Worm (Caenorhabditis elegans): ENCODE measurements around the gene drd-5.
A peak's percentile ranks its signal among the peaks of the same experiment; 100 is the strongest.

The drd-5 gene

DNA sequence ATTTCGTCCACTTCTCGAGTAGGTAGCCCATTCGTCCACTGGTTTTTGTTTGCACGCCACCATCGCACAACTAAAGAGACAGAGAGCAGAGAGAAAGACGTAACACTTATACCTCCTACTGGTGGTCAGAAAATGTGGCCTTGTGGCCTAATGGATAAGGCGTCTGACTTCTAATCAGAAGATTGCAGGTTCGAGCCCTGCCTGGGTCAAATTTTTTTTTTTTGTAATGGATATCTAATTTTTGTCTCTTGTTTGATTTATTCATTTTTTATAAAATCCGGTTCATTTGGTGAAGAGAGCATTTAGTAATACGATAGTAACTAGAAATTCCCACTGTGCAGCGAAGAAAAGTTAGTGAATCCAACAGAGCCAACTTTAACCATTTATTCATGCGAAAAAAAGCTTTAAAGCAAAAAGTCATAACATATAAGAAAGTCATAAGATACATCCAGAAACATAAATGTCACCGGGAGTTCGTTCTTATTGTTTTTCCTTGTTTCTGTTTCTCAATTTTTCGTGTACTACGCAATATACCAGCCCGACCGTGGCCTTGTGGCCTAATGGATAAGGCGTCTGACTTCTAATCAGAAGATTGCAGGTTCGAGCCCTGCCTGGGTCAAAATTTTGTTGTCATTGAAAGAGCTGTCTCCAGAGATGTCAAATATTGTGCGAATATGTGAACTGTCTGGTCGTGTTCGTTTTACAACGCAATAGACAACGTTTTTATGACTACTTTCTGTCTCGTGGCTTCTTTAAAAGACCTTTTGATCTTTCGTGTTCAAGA lies 40.1 kb upstream of the drd-5 start:
- no peak for TF ChIP-seq ama-1 (optimal IDR thresholded peaks at IDR 0.05)
- peak; percentile 44 for TF ChIP-seq ahr-1 (tag; optimal IDR thresholded peaks at IDR 0.05)
- peak; percentile 34 for TF ChIP-seq ceh-24 (tag; optimal IDR thresholded peaks at IDR 0.05)
- no peak for TF ChIP-seq ceh-45 (GFP tag; IDR thresholded peaks at IDR 0.05)
- no peak for TF ChIP-seq fkh-10 (GFP tag; optimal IDR thresholded peaks at IDR 0.05)
- peak; percentile 30 for TF ChIP-seq fkh-6 (tag; optimal IDR thresholded peaks at IDR 0.05)
- peak; percentile 46 for TF ChIP-seq T23F11.4 (GFP tag; optimal IDR thresholded peaks at IDR 0.05)
- TF ChIP-seq ceh-31 (tag; optimal IDR thresholded peaks at IDR 0.05), result peak; percentile 63
- no peak for TF ChIP-seq pag-3 (tag; optimal IDR thresholded peaks at IDR 0.05; ENCODE audit: borderline replicate concordance)
- peak; percentile 77 for TF ChIP-seq syd-9 (tag; optimal IDR thresholded peaks at IDR 0.05)
- peak; percentile 72 for TF ChIP-seq C38D4.7 (GFP tag; optimal IDR thresholded peaks at IDR 0.05)
- TF ChIP-seq lim-6 (tag; optimal IDR thresholded peaks at IDR 0.05), result peak; percentile 38
- no peak for TF ChIP-seq pros-1 (tag; optimal IDR thresholded peaks at IDR 0.05)
- peak; percentile 65; the same call in 1 of the 2 replicates for TF ChIP-seq sox-2 (GFP tag; IDR thresholded peaks at IDR 0.05)
- no peak for TF ChIP-seq nhr-11 (tag; optimal IDR thresholded peaks at IDR 0.05)
- no peak for TF ChIP-seq ceh-9 (tag; optimal IDR thresholded peaks at IDR 0.05)
- peak; percentile 53 for TF ChIP-seq K09A11.1 (tag; optimal IDR thresholded peaks at IDR 0.05; ENCODE audit: insufficient read depth)
- no peak for TF ChIP-seq elt-4 (tag; optimal IDR thresholded peaks at IDR 0.05)
- TF ChIP-seq npax-4 (tag; optimal IDR thresholded peaks at IDR 0.05), result peak; percentile 25
- TF ChIP-seq eyg-1 (tag; optimal IDR thresholded peaks at IDR 0.05), result peak; percentile 53
- TF ChIP-seq mec-3 (tag; optimal IDR thresholded peaks at IDR 0.05; ENCODE audit: borderline replicate concordance), result no peak
- peak; percentile 62 for TF ChIP-seq gmeb-2 (tag; optimal IDR thresholded peaks at IDR 0.05)
- TF ChIP-seq K02D7.2 (tag; optimal IDR thresholded peaks at IDR 0.05), result peak; percentile 33
- TF ChIP-seq ceh-22 (tag; optimal IDR thresholded peaks at IDR 0.05), result peak; percentile 44
- TF ChIP-seq C08G9.2 (tag; optimal IDR thresholded peaks at IDR 0.05), result peak; percentile 70
- peak; percentile 73 for TF ChIP-seq unc-3 (GFP tag; conservative IDR thresholded peaks at IDR 0.05)
- TF ChIP-seq unc-3 (tag; optimal IDR thresholded peaks at IDR 0.05), result peak; percentile 69
- TF ChIP-seq dve-1 (tag; optimal IDR thresholded peaks at IDR 0.05), result peak; percentile 71
- peak; percentile 77 for TF ChIP-seq ttx-3 (tag; optimal IDR thresholded peaks at IDR 0.05)
- TF ChIP-seq pat-9 (tag; optimal IDR thresholded peaks at IDR 0.05), result peak; percentile 68
- peak; percentile 77 for TF ChIP-seq ceh-14 (tag; optimal IDR thresholded peaks at IDR 0.05)
- TF ChIP-seq ceh-34 (tag; optimal IDR thresholded peaks at IDR 0.05), result peak; percentile 72
- TF ChIP-seq dmd-4 (tag; optimal IDR thresholded peaks at IDR 0.05; ENCODE audit: borderline replicate concordance), result no peak
- peak; percentile 62 for TF ChIP-seq hlh-6 (tag; optimal IDR thresholded peaks at IDR 0.05)
- TF ChIP-seq hlh-13 (GFP tag; optimal IDR thresholded peaks at IDR 0.05), result peak; percentile 50
- TF ChIP-seq nfya-1 (tag; optimal IDR thresholded peaks at IDR 0.05), result peak; percentile 53
- no peak for TF ChIP-seq tbx-7 (tag; optimal IDR thresholded peaks at IDR 0.05)
- peak; percentile 57 for TF ChIP-seq madf-2 (tag; optimal IDR thresholded peaks at IDR 0.05)
- peak; percentile 54 for TF ChIP-seq ceh-6 (GFP tag; optimal IDR thresholded peaks at IDR 0.05)
- peak; percentile 62 for TF ChIP-seq hlh-8 (tag; optimal IDR thresholded peaks at IDR 0.05)
- TF ChIP-seq ref-2 (tag; optimal IDR thresholded peaks at IDR 0.05), result peak; percentile 70
- TF ChIP-seq ets-4 (tag; optimal IDR thresholded peaks at IDR 0.05), result no peak
- TF ChIP-seq unc-42 (tag; optimal IDR thresholded peaks at IDR 0.05), result peak; percentile 39
- peak; percentile 52 for TF ChIP-seq sox-4 (tag; optimal IDR thresholded peaks at IDR 0.05)
- TF ChIP-seq che-1 (tag; optimal IDR thresholded peaks at IDR 0.05), result peak; percentile 77
- TF ChIP-seq odd-2 (tag; optimal IDR thresholded peaks at IDR 0.05), result no peak
- TF ChIP-seq sdc-2 (tag; optimal IDR thresholded peaks at IDR 0.05), result peak; percentile 76
- no peak for TF ChIP-seq F13H6.1 (tag; optimal IDR thresholded peaks at IDR 0.05)
- peak; percentile 67 for TF ChIP-seq unc-86 (tag; optimal IDR thresholded peaks at IDR 0.05)
- peak; percentile 71 for TF ChIP-seq ztf-16 (tag; optimal IDR thresholded peaks at IDR 0.05)
- peak; percentile 67 for TF ChIP-seq lin-11 (tag; optimal IDR thresholded peaks at IDR 0.05)
